Worm (Caenorhabditis elegans) whole organism, L2 larva: ENCODE measurements around the gene ddx-17.

ENCODE experiments used
- ZK546.5 ChIP-seq: sonication (generic microtip); optimal IDR thresholded peaks from 2 replicates; lab custom pipeline; 2017; ENCODE audit warnings: missing biosample characterization, missing genetic modification characterization
- aly-2 ChIP-seq: fragments of 150-350 bp; optimal IDR thresholded peaks from 2 replicates; lab custom pipeline; 2014; ENCODE audit warnings: missing biosample characterization, missing genetic modification characterization
- ama-1 ChIP-seq: fragments of 150-350 bp; optimal IDR thresholded peaks from 2 replicates; lab custom pipeline; 2018; ENCODE audit warnings: inconsistent platforms
- ceh-82 ChIP-seq: fragments of 150-350 bp; optimal IDR thresholded peaks from 2 replicates; lab custom pipeline; 2014; ENCODE audit warnings: missing biosample characterization, missing genetic modification characterization
- elt-3 ChIP-seq: sonication (generic microtip); optimal IDR thresholded peaks from 2 replicates; lab custom pipeline; 2017; ENCODE audit warnings: missing biosample characterization, missing genetic modification characterization
- nhr-12 ChIP-seq: fragments of 150-350 bp; optimal IDR thresholded peaks from 2 replicates; lab custom pipeline; 2014; ENCODE audit warnings: missing biosample characterization, missing genetic modification characterization
- nhr-25 ChIP-seq: fragments of 150-350 bp; sonication (generic microtip); optimal IDR thresholded peaks from 3 replicates; lab custom pipeline; 2014; ENCODE audit warnings: missing biosample characterization, missing genetic modification characterization
- peb-1 ChIP-seq: fragments of 150-350 bp; optimal IDR thresholded peaks from 2 replicates; lab custom pipeline; 2014; ENCODE audit warnings: missing biosample characterization, missing genetic modification characterization
- snpc-4 ChIP-seq: fragments of 150-350 bp; optimal IDR thresholded peaks from 2 replicates; lab custom pipeline; 2014; ENCODE audit warnings: missing biosample characterization, missing genetic modification characterization
- unc-55 ChIP-seq: fragments of 150-350 bp; sonication (generic microtip); optimal IDR thresholded peaks from 3 replicates; lab custom pipeline; 2014; ENCODE audit warnings: missing biosample characterization, missing genetic modification reagents, missing genetic modification characterization
- unc-62 ChIP-seq: fragments of 150-350 bp; optimal IDR thresholded peaks from 2 replicates; lab custom pipeline; 2014; ENCODE audit warnings: missing biosample characterization, missing genetic modification reagents, missing genetic modification characterization
- zag-1 ChIP-seq: fragments of 150-350 bp; optimal IDR thresholded peaks from 2 replicates; lab custom pipeline; 2014; ENCODE audit warnings: missing biosample characterization, missing genetic modification characterization
- ztf-11 ChIP-seq: sonication (generic microtip); optimal IDR thresholded peaks from 2 replicates; lab custom pipeline; 2017; ENCODE audit warnings: missing biosample characterization, missing genetic modification characterization

DNA sequence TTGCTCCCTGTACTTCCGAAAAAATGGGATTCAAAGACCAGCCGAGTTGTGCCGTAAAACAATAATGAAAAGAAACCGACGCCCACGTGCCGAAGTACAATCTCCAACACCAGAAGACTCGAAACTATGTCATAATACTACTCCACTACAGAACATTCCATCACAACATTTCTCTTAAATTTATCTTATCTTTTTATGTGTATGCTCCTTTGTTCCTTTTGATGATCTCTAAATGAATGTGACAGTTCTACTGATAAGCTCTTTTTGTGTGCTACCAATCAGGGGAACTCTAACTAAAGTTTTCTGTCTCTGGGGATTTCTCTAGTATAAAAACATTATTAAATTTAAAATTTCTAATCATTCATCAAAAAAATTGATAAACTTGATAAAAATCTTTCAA, 25.0 kb downstream of the ddx-17 start:
- no peak for TF ChIP-seq elt-3
- no peak for TF ChIP-seq peb-1 (tag; lab: Kevin White, UChicago)
- TF ChIP-seq zag-1 (tag; lab: Kevin White, UChicago), result no peak
- no peak for TF ChIP-seq nhr-12 (tag; lab: Kevin White, UChicago)
- TF ChIP-seq ZK546.5 (tag; lab: Kevin White, UChicago), result no peak
- no peak for TF ChIP-seq unc-55 (GFP tag; lab: Kevin White, UChicago)
- TF ChIP-seq ztf-11 (tag; lab: Kevin White, UChicago), result no peak
- no peak for TF ChIP-seq ceh-82 (tag; lab: Kevin White, UChicago)
- TF ChIP-seq snpc-4 (tag; lab: Kevin White, UChicago), result no peak
- TF ChIP-seq aly-2 (tag; lab: Kevin White, UChicago), result no peak
- TF ChIP-seq nhr-25 (tag; lab: Kevin White, UChicago), result no peak
- TF ChIP-seq ama-1 (lab: Kevin White, UChicago), result no peak
- TF ChIP-seq unc-62 (GFP tag; lab: Kevin White, UChicago), result no peak
